Worm (Caenorhabditis elegans): ENCODE measurements around the gene F40F11.3.

Gene F40F11.3

ce11 chrIV:11602498-11603068 is 8.8 kb upstream of the F40F11.3 start, which contains the start of gene rps-11:
rps-11 (plus strand) TSS chrIV:11602641.
- 0 out of 2 replicates have a peak, but pooled peaks have one; percentile 48 for TF ChIP-seq bed-1 (GFP tag; IDR thresholded peaks at IDR 0.05)
- TF ChIP-seq B0336.3 (GFP tag; IDR thresholded peaks at IDR 0.05) = no peak
- TF ChIP-seq B0035.1 (tag; optimal IDR thresholded peaks at IDR 0.05) = no peak
- no peak for TF ChIP-seq F37B4.10 (GFP tag; IDR thresholded peaks at IDR 0.05)
- no peak for TF ChIP-seq nhr-120 (GFP tag; IDR thresholded peaks at IDR 0.05)

DNA sequence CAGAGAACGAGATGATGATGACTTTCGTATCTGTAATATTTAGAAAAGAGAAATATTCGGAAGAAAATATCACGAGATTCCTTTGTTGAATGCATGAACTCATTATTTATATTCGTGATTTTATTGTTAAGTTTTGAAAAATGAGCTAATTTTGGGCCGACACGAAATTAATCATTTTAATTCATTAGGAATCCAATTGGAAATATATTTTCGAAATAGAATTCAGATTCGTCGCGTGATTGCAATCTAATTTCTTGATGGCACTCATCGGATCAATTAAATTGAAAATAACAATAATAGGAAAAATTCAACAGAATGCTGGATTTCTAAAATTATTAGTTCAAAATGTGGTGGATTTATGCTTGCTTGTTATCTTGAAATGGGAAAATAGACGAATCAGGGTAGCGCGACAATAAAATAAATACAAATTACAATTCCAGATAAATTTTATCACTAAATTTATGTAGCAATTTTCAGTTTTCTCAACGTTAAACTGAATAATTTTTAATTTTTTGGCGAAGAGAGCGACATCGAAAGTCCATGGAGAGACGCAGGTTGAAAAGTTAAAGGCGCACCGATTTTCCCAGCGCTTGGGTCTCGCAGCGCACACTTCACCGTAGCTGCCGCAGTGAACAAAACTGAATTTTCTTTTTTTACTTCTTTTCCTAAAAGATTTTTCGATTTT is 8.1 kb upstream of the F40F11.3 start:
- TF ChIP-seq madf-8 (GFP tag; conservative IDR thresholded peaks at IDR 0.05) (no peak), F49E8.2 (tag; optimal IDR thresholded peaks at IDR 0.05; ENCODE audit: insufficient read depth) (peak; percentile 78), ztf-18 (tag; optimal IDR thresholded peaks at IDR 0.05) (no peak), nfyb-1 (GFP tag; IDR thresholded peaks at IDR 0.05) (peak; percentile 60; the same call in 1 of the 2 replicates), rcor-1 (GFP tag; IDR thresholded peaks at IDR 0.05) (no peak), attf-5 (GFP tag; optimal IDR thresholded peaks at IDR 0.05) (peak; percentile 30), xnd-1 (tag; optimal IDR thresholded peaks at IDR 0.05) (peak; percentile 24), tbx-9 (tag; optimal IDR thresholded peaks at IDR 0.05; ENCODE audit: borderline replicate concordance) (no peak), chd-7 (tag; optimal IDR thresholded peaks at IDR 0.05) (peak; percentile 5), zfh-2 (GFP tag; conservative IDR thresholded peaks at IDR 0.05) (no peak), F57A8.1 (GFP tag; optimal IDR thresholded peaks at IDR 0.05) (no peak), snpc-1.3 (tag; optimal IDR thresholded peaks at IDR 0.05; ENCODE audit: insufficient read depth) (peak; percentile 79), attf-3 (GFP tag; conservative IDR thresholded peaks at IDR 0.05) (no peak; the same call in 1 of the 2 replicates), hrde-1 (tag; optimal IDR thresholded peaks at IDR 0.05; ENCODE audit: borderline replicate concordance) (no peak), F52B5.7 (tag; optimal IDR thresholded peaks at IDR 0.05) (no peak), ztf-22 (GFP tag; optimal IDR thresholded peaks at IDR 0.05) (no peak), die-1 (tag; optimal IDR thresholded peaks at IDR 0.05) (no peak), bed-1 (GFP tag; IDR thresholded peaks at IDR 0.05) (no peak), sdz-38 (tag; optimal IDR thresholded peaks at IDR 0.05) (no peak), F23B12.7 (tag; optimal IDR thresholded peaks at IDR 0.05; ENCODE audit: insufficient read depth) (peak; percentile 75), mel-28 (tag; optimal IDR thresholded peaks at IDR 0.05; ENCODE audit: borderline replicate concordance) (no peak), nhr-80 (tag; optimal IDR thresholded peaks at IDR 0.05) (no peak), cebp-2 (GFP tag; IDR thresholded peaks at IDR 0.05) (no peak), hlh-26 (GFP tag; conservative IDR thresholded peaks at IDR 0.05) (no peak), F22D6.2 (tag; optimal IDR thresholded peaks at IDR 0.05) (no peak), lin-26 (GFP tag; IDR thresholded peaks at IDR 0.05) (no peak), F55B11.4 (tag; optimal IDR thresholded peaks at IDR 0.05; ENCODE audit: borderline replicate concordance, insufficient read depth) (no peak), rpc-1 (optimal IDR thresholded peaks at IDR 0.05) (peak; percentile 1), rpc-1 (tag; optimal IDR thresholded peaks at IDR 0.05) (peak; percentile 3), ztf-28 (GFP tag; IDR thresholded peaks at IDR 0.05) (no peak), ztf-25 (GFP tag; IDR thresholded peaks at IDR 0.05) (no peak), lin-35 (GFP tag; optimal IDR thresholded peaks at IDR 0.05) (peak in 1 of 3 experiments; percentile 37), ets-4 (GFP tag; optimal IDR thresholded peaks at IDR 0.05) (no peak), atf-7 (tag; optimal IDR thresholded peaks at IDR 0.05) (no peak), ama-1 (optimal IDR thresholded peaks at IDR 0.05) (no peak), ama-1 (GFP tag; optimal IDR thresholded peaks at IDR 0.05) (peak; percentile 47 to 51), F10E7.11 (tag; optimal IDR thresholded peaks at IDR 0.05) (no peak), egrh-3 (GFP tag; IDR thresholded peaks at IDR 0.05) (0 out of 2 replicates have a peak, but pooled peaks have one; percentile 16), aptf-3 (GFP tag; IDR thresholded peaks at IDR 0.05) (no peak), egl-44 (GFP tag; IDR thresholded peaks at IDR 0.05) (no peak), mcd-1 (GFP tag; IDR thresholded peaks at IDR 0.05) (peak; percentile 71)
